Worm (Caenorhabditis elegans) whole organism, early embryonic: ENCODE measurements around the gene dgtr-1.

ENCODE experiments used
- B0310.2 ChIP-seq: sonication (generic microtip); optimal IDR thresholded peaks from 2 replicates; lab custom pipeline; 2016; ENCODE audit warnings: mild to moderate bottlenecking, missing genetic modification characterization, missing compliant biosample characterization
- F13C5.2 ChIP-seq: sonication (generic microtip); optimal IDR thresholded peaks from 2 replicates; lab custom pipeline; 2017; ENCODE audit warnings: mild to moderate bottlenecking, missing genetic modification characterization, inconsistent platforms, missing compliant biosample characterization
- aly-1 ChIP-seq: sonication (generic microtip); optimal IDR thresholded peaks from 2 replicates; lab custom pipeline; 2016; ENCODE audit warnings: missing genetic modification characterization, missing compliant biosample characterization
- ama-1 ChIP-seq: fragments of 150-350 bp; optimal IDR thresholded peaks from 2 replicates; lab custom pipeline; 2014
- ceh-13 ChIP-seq: fragments of 200-800 bp; sonication (Bioruptor generic); optimal IDR thresholded peaks from 2 replicates; lab custom pipeline; 2018; ENCODE audit warnings: mild to moderate bottlenecking, missing genetic modification characterization, missing compliant biosample characterization
- ceh-36 ChIP-seq: sonication (generic microtip); optimal IDR thresholded peaks from 2 replicates; lab custom pipeline; 2016; ENCODE audit warnings: missing genetic modification characterization, inconsistent platforms, missing compliant biosample characterization
- ets-7 ChIP-seq: sonication (generic microtip); optimal IDR thresholded peaks from 2 replicates; lab custom pipeline; 2016; ENCODE audit warnings: missing genotype, missing genetic modification characterization, missing compliant biosample characterization
- flt-1 ChIP-seq: fragments of 200-800 bp; sonication (Bioruptor generic); IDR thresholded peaks from 2 replicates; pipeline ENCODE4 v1.3.6; 2022; ENCODE audit warnings: missing genetic modification characterization, missing compliant biosample characterization
- hmbx-1 ChIP-seq: sonication (generic microtip); optimal IDR thresholded peaks from 2 replicates; lab custom pipeline; 2016; ENCODE audit warnings: mild to moderate bottlenecking, missing genetic modification characterization, missing compliant biosample characterization
- hmg-4 ChIP-seq: fragments of 200-800 bp; sonication (Bioruptor generic); optimal IDR thresholded peaks from 2 replicates; lab custom pipeline; 2018; ENCODE audit warnings: mild to moderate bottlenecking, missing genetic modification characterization, missing compliant biosample characterization
- hnd-1 ChIP-seq: sonication (generic microtip); optimal IDR thresholded peaks from 2 replicates; lab custom pipeline; 2016; ENCODE audit warnings: missing genetic modification characterization, missing compliant biosample characterization
- pes-1 ChIP-seq: fragments of 200-800 bp; sonication (Bioruptor generic); IDR thresholded peaks from 2 replicates; pipeline ENCODE4 v1.3.6; 2022; ENCODE audit warnings: missing genetic modification reagents, missing genetic modification characterization, missing compliant biosample characterization
- scrt-1 ChIP-seq: fragments of 200-800 bp; sonication (Bioruptor generic); IDR thresholded peaks from 2 replicates; pipeline ENCODE4 v1.3.6; 2022; ENCODE audit warnings: missing genetic modification characterization, missing compliant biosample characterization
- sea-1 ChIP-seq: fragments of 200-800 bp; sonication (Bioruptor generic); conservative IDR thresholded peaks from 2 replicates; pipeline ENCODE4 v1.3.6; 2022; ENCODE audit warnings: missing genetic modification characterization, missing compliant biosample characterization
- tbx-11 ChIP-seq: fragments of 200-800 bp; sonication (Bioruptor generic); IDR thresholded peaks from 2 replicates; pipeline ENCODE4 v1.3.6; 2022; ENCODE audit warnings: missing genetic modification characterization, missing compliant biosample characterization
- tbx-37 ChIP-seq: fragments of 200-800 bp; sonication (Bioruptor generic); conservative IDR thresholded peaks from 2 replicates; pipeline ENCODE4 v1.3.6; 2022; ENCODE audit warnings: missing genetic modification reagents, missing genetic modification characterization, missing compliant biosample characterization
- tra-4 ChIP-seq: sonication (generic microtip); optimal IDR thresholded peaks from 2 replicates; lab custom pipeline; 2017; ENCODE audit warnings: missing genetic modification characterization, missing compliant biosample characterization

Gene dgtr-1

ce11 chrV:6511121-6511520 lies 14.2 kb downstream of the dgtr-1 start, which contains the start of gene ubh-1:
Gene ubh-1 (minus strand): TSS chrV:6511409.
- no peak for TF ChIP-seq F13C5.2
- TF ChIP-seq hmbx-1 (tag; lab: Kevin White, UChicago), result no peak
- no peak for TF ChIP-seq ceh-13 (GFP tag; lab: Kevin White, UChicago)
- TF ChIP-seq tra-4 (tag; lab: Kevin White, UChicago), result no peak
- no peak for TF ChIP-seq hmg-4
- no peak for TF ChIP-seq ceh-36 (tag; lab: Kevin White, UChicago)
- TF ChIP-seq tbx-11 (GFP tag; lab: Robert Waterston, UW), result no peak
- TF ChIP-seq B0310.2 (tag; lab: Kevin White, UChicago), result no peak
- no peak for TF ChIP-seq tbx-37 (GFP tag; lab: Robert Waterston, UW)
- no peak for TF ChIP-seq ets-7 (tag; lab: Kevin White, UChicago)
- no peak for TF ChIP-seq pes-1
- no peak for TF ChIP-seq ama-1 (lab: Kevin White, UChicago)
- no peak for TF ChIP-seq scrt-1 (GFP tag; lab: Robert Waterston, UW)
- TF ChIP-seq sea-1 (GFP tag; lab: Robert Waterston, UW), result no peak
- no peak for TF ChIP-seq hnd-1 (tag; lab: Kevin White, UChicago)
- TF ChIP-seq aly-1, result no peak

ce11 chrV:6513356-6513755 lies 16.4 kb downstream of the dgtr-1 start:
- TF ChIP-seq flt-1 (GFP tag; lab: Robert Waterston, UW), result no peak
- TF ChIP-seq ama-1 (lab: Kevin White, UChicago), result no peak
- TF ChIP-seq tbx-11 (GFP tag; lab: Robert Waterston, UW), result no peak
- no peak for TF ChIP-seq B0310.2 (tag; lab: Kevin White, UChicago)
- TF ChIP-seq aly-1, result no peak
- TF ChIP-seq pes-1, result 0 out of 2 replicates have a peak, but pooled peaks have one; percentile 44
- no peak for TF ChIP-seq ceh-13 (GFP tag; lab: Kevin White, UChicago)
- TF ChIP-seq ets-7 (tag; lab: Kevin White, UChicago), result no peak
- no peak for TF ChIP-seq sea-1 (GFP tag; lab: Robert Waterston, UW)
- TF ChIP-seq tbx-37 (GFP tag; lab: Robert Waterston, UW), result no peak
- no peak for TF ChIP-seq F13C5.2
- TF ChIP-seq hmg-4, result peak; percentile 27
- no peak for TF ChIP-seq ceh-36 (tag; lab: Kevin White, UChicago)
- TF ChIP-seq tra-4 (tag; lab: Kevin White, UChicago), result no peak
- TF ChIP-seq scrt-1 (GFP tag; lab: Robert Waterston, UW), result no peak
- no peak for TF ChIP-seq hnd-1 (tag; lab: Kevin White, UChicago)

- TF ChIP-seq ceh-13 (GFP tag; lab: Kevin White, UChicago), result no peak
- no peak for TF ChIP-seq tbx-37 (GFP tag; lab: Robert Waterston, UW)
- TF ChIP-seq tra-4 (tag; lab: Kevin White, UChicago), result no peak
- no peak for TF ChIP-seq pes-1
- no peak for TF ChIP-seq ceh-36 (tag; lab: Kevin White, UChicago)
- TF ChIP-seq tbx-11 (GFP tag; lab: Robert Waterston, UW), result no peak
- no peak for TF ChIP-seq scrt-1 (GFP tag; lab: Robert Waterston, UW)
- no peak for TF ChIP-seq ets-7 (tag; lab: Kevin White, UChicago)
- no peak for TF ChIP-seq B0310.2 (tag; lab: Kevin White, UChicago)
- no peak for TF ChIP-seq ama-1 (lab: Kevin White, UChicago)
- no peak for TF ChIP-seq sea-1 (GFP tag; lab: Robert Waterston, UW)
- no peak for TF ChIP-seq hmg-4
- no peak for TF ChIP-seq hnd-1 (tag; lab: Kevin White, UChicago)
- no peak for TF ChIP-seq hmbx-1 (tag; lab: Kevin White, UChicago)
- no peak for TF ChIP-seq F13C5.2
- TF ChIP-seq aly-1, result no peak
- no peak for TF ChIP-seq flt-1 (GFP tag; lab: Robert Waterston, UW)
These were observed 17.0 kb downstream of the dgtr-1 start for ce11 chrV:6513786-6514430.

- TF ChIP-seq flt-1 (GFP tag; lab: Robert Waterston, UW), result no peak
These were observed 18.0 kb downstream of the dgtr-1 start, which contains the start of gene dpy-11 for ce11 chrV:6514887-6515324. Gene dpy-11 (minus strand): TSS chrV:6515240.

ce11 chrV:6515344-6515743 lies 18.4 kb downstream of the dgtr-1 start:
- TF ChIP-seq F13C5.2 (no peak), sea-1 (GFP tag; lab: Robert Waterston, UW) (no peak), hmbx-1 (tag; lab: Kevin White, UChicago) (no peak), tra-4 (tag; lab: Kevin White, UChicago) (no peak), hnd-1 (tag; lab: Kevin White, UChicago) (no peak)

ce11 chrV:6516491-6517304 lies 19.8 kb downstream of the dgtr-1 start, which contains the start of gene mdh-1:
Gene mdh-1 (minus strand): TSS chrV:6516526.
- TF ChIP-seq hmg-4 (no peak), F13C5.2 (no peak), scrt-1 (GFP tag; lab: Robert Waterston, UW) (no peak), sea-1 (GFP tag; lab: Robert Waterston, UW) (no peak), ets-7 (tag; lab: Kevin White, UChicago) (no peak), tra-4 (tag; lab: Kevin White, UChicago) (no peak), B0310.2 (tag; lab: Kevin White, UChicago) (no peak), aly-1 (no peak), ama-1 (lab: Kevin White, UChicago) (no peak), pes-1 (no peak), flt-1 (GFP tag; lab: Robert Waterston, UW) (no peak), ceh-13 (GFP tag; lab: Kevin White, UChicago) (no peak), hmbx-1 (tag; lab: Kevin White, UChicago) (no peak)
